Fruit fly (Drosophila melanogaster): Measurements from ENCODE around the gene CG1578.

DNA sequence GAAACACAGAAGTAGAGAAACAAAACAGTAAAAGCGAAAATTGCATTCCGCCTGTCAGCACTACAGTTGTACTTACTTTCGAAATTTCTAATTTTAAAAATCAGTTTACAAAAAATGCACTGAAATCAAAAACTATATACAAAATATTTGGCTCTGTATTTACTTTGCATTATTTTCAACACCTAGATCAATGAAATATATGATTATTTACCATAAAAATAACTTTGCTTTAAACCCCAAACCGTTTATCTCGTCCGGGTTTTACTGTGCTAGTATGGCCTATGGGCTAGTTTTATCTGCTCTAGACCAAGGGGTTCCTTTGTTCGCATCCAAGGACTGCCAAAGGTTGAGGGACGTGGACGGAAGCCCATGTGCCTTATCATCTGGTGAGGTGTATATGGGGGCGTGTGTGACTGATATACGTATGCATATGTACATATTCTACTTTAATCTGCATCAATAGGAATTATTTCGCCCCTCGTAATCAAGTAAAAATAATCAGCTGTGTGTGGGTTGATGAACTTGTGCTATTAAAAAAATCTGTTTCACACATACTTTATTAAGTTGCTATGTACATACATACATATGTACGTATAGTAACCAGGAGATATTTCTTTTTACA, 3.0 kb upstream of the CG1578 start:
- TF ChIP-seq D1 (tag; optimal IDR thresholded peaks at IDR 0.05) (no peak), CG14655 (GFP tag; optimal IDR thresholded peaks at IDR 0.05) (peak; percentile 43), CG34367 (tag; optimal IDR thresholded peaks at IDR 0.05) (no peak)

Measured in whole organism, pupa.